Worm (Caenorhabditis elegans): ENCODE results near the gene H23L24.1.

DNA sequence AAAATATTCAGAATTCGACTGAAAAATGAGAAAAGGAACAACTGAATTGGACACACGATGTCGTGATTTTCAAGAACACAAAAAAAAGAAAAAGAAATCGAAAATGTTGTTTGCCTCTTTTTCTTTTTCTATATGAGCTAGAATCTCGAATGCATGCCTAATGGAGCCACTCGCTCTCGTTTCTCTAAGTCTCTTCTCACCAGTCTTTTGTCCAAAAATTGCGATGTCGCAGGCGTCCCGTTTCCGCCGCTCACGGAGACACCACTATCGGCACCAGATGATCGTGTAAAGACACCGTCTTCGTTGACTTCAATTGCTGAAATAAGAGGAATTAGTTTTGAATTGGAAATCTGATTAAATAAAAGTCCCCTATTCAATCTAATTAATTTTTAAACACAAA, 40.4 kb downstream of the H23L24.1 start:
- TF ChIP-seq nhr-28 (tag; optimal IDR thresholded peaks at IDR 0.05) (no peak), nhr-76 (tag; optimal IDR thresholded peaks at IDR 0.05) (no peak), nhr-237 (tag; optimal IDR thresholded peaks at IDR 0.05) (no peak), F44E2.7 (GFP tag; IDR thresholded peaks at IDR 0.05) (no peak), daf-8 (GFP tag; IDR thresholded peaks at IDR 0.05) (no peak), egl-27 (tag; optimal IDR thresholded peaks at IDR 0.05) (no peak), lin-39 (tag; optimal IDR thresholded peaks at IDR 0.05) (no peak), dpl-1 (GFP tag; optimal IDR thresholded peaks at IDR 0.05) (no peak), lin-13 (GFP tag; optimal IDR thresholded peaks at IDR 0.05) (no peak), pha-4 (GFP tag; IDR thresholded peaks at IDR 0.05) (no peak), pha-4 (tag; optimal IDR thresholded peaks at IDR 0.05) (no peak), mdl-1 (tag; optimal IDR thresholded peaks at IDR 0.05) (no peak), nhr-6 (tag; optimal IDR thresholded peaks at IDR 0.05) (no peak), lsy-2 (tag; optimal IDR thresholded peaks at IDR 0.05) (peak in 1 of 2 experiments; percentile 52)
